Worm (Caenorhabditis elegans) whole organism, young adult: Measurements from ENCODE around the gene F09E10.5.

Experiments
- B0035.1 ChIP-seq: sonication (generic microtip); optimal IDR thresholded peaks from 2 replicates; lab custom pipeline; 2016; ENCODE audit warnings: missing genetic modification characterization, mild to moderate bottlenecking, missing compliant biosample characterization, missing genotype, missing genetic modification reagents
- B0261.1 ChIP-seq: sonication (generic microtip); optimal IDR thresholded peaks from 2 replicates; lab custom pipeline; 2016; ENCODE audit warnings: mild to moderate bottlenecking, missing genetic modification characterization, moderate library complexity, missing compliant biosample characterization
- C06A6.2 ChIP-seq: fragments of 200-800 bp; sonication (Bioruptor generic); conservative IDR thresholded peaks from 2 replicates; pipeline ENCODE4 v1.3.6; 2022; ENCODE audit warnings: missing genetic modification characterization, missing compliant biosample characterization
- D2030.7 ChIP-seq: fragments of 200-800 bp; sonication (Bioruptor generic); IDR thresholded peaks from 2 replicates; pipeline ENCODE4 v1.3.6; 2022; ENCODE audit warnings: missing genetic modification reagents, missing genetic modification characterization, missing compliant biosample characterization
- F33H1.4 ChIP-seq: fragments of 200-800 bp; sonication (Bioruptor generic); IDR thresholded peaks from 2 replicates; pipeline ENCODE4 v1.3.6; 2022; ENCODE audit warnings: missing genetic modification reagents, missing genetic modification characterization, missing compliant biosample characterization
- F52B5.7 ChIP-seq: sonication (generic microtip); optimal IDR thresholded peaks from 2 replicates; lab custom pipeline; 2016; ENCODE audit warnings: mild to moderate bottlenecking, missing genetic modification characterization, missing compliant biosample characterization
- T26A5.8 ChIP-seq: sonication (generic microtip); optimal IDR thresholded peaks from 2 replicates; lab custom pipeline; 2016; ENCODE audit warnings: missing genetic modification characterization, missing compliant biosample characterization
- Y53F4B.3 ChIP-seq: fragments of 200-800 bp; sonication (Bioruptor generic); IDR thresholded peaks from 2 replicates; pipeline ENCODE4 v1.3.6; 2022; ENCODE audit warnings: missing genetic modification reagents, missing genetic modification characterization, missing compliant biosample characterization
- Y56A3A.18 ChIP-seq: fragments of 200-800 bp; sonication (Bioruptor generic); IDR thresholded peaks from 2 replicates; pipeline ENCODE4 v1.3.6; 2022; ENCODE audit warnings: missing genetic modification reagents, missing genetic modification characterization, missing compliant biosample characterization
- Y67H2A.10 ChIP-seq: fragments of 200-800 bp; sonication (Bioruptor generic); conservative IDR thresholded peaks from 2 replicates; pipeline ENCODE4 v1.3.6; 2022; ENCODE audit warnings: missing genetic modification reagents, missing genetic modification characterization, missing compliant biosample characterization
- Y79H2A.3 ChIP-seq: fragments of 200-800 bp; sonication (Bioruptor generic); conservative IDR thresholded peaks from 2 replicates; pipeline ENCODE4 v1.3.6; 2022; ENCODE audit warnings: missing genetic modification reagents, missing genetic modification characterization, missing compliant biosample characterization
- ama-1 ChIP-seq, 3 experiments: fragments of 150-350 bp in 1 of 3; sonication (generic microtip) in 2 of 3; optimal IDR thresholded peaks; 2 replicates each; lab custom pipeline; 2014 to 2018; ENCODE audit warnings: missing biosample characterization in 2 of 3, missing genetic modification characterization in 2 of 3, missing genetic modification reagents in 2 of 3
- aptf-3 ChIP-seq: fragments of 200-800 bp; sonication (Bioruptor generic); IDR thresholded peaks from 2 replicates; pipeline ENCODE4 v1.3.6; 2022; ENCODE audit warnings: missing genetic modification characterization, missing compliant biosample characterization
- atf-7 ChIP-seq: sonication (generic microtip); optimal IDR thresholded peaks from 2 replicates; lab custom pipeline; 2017; ENCODE audit warnings: mild to moderate bottlenecking, missing genetic modification characterization, missing compliant biosample characterization
- athp-1 ChIP-seq: sonication (generic microtip); optimal IDR thresholded peaks from 2 replicates; lab custom pipeline; 2017; ENCODE audit warnings: mild to moderate bottlenecking, missing genetic modification characterization, missing compliant biosample characterization
- attf-6 ChIP-seq: fragments of 200-800 bp; sonication (Bioruptor generic); IDR thresholded peaks from 2 replicates; pipeline ENCODE4 v1.3.6; 2022; ENCODE audit warnings: missing genetic modification reagents, missing genetic modification characterization, missing compliant biosample characterization
- ceh-40 ChIP-seq: fragments of 200-800 bp; sonication (Bioruptor generic); IDR thresholded peaks from 2 replicates; pipeline ENCODE4 v1.3.6; 2022; ENCODE audit warnings: missing genetic modification characterization, missing compliant biosample characterization
- ceh-58 ChIP-seq: fragments of 200-800 bp; sonication (Bioruptor generic); IDR thresholded peaks from 2 replicates; pipeline ENCODE4 v1.3.6; 2022; ENCODE audit warnings: missing genetic modification characterization, missing compliant biosample characterization
- die-1 ChIP-seq: sonication (generic microtip); optimal IDR thresholded peaks from 2 replicates; lab custom pipeline; 2016; ENCODE audit warnings: missing genotype, mild to moderate bottlenecking, missing genetic modification characterization, missing compliant biosample characterization
- dpff-1 ChIP-seq: sonication (generic microtip); optimal IDR thresholded peaks from 2 replicates; lab custom pipeline; 2017; ENCODE audit warnings: mild to moderate bottlenecking, missing genetic modification characterization, missing compliant biosample characterization
- egrh-3 ChIP-seq: fragments of 200-800 bp; sonication (Bioruptor generic); IDR thresholded peaks from 2 replicates; pipeline ENCODE4 v1.3.6; 2022; ENCODE audit warnings: missing genetic modification reagents, missing genetic modification characterization, missing compliant biosample characterization
- ekl-4 ChIP-seq: fragments of 200-800 bp; sonication (Bioruptor generic); IDR thresholded peaks from 2 replicates; pipeline ENCODE4 v1.3.6; 2022; ENCODE audit warnings: missing genetic modification reagents, missing genetic modification characterization, missing compliant biosample characterization
- fkh-3 ChIP-seq: sonication (generic microtip); optimal IDR thresholded peaks from 2 replicates; lab custom pipeline; 2016; ENCODE audit warnings: mild to moderate bottlenecking, missing genetic modification characterization, missing compliant biosample characterization
- hmg-20 ChIP-seq: fragments of 200-800 bp; sonication (Bioruptor generic); IDR thresholded peaks from 2 replicates; pipeline ENCODE4 v1.3.6; 2022; ENCODE audit warnings: missing genetic modification reagents, missing genetic modification characterization, missing compliant biosample characterization
- hrde-1 ChIP-seq: sonication (generic microtip); optimal IDR thresholded peaks from 2 replicates; lab custom pipeline; 2016; ENCODE audit warnings: missing genetic modification characterization, mild to moderate bottlenecking, missing compliant biosample characterization, moderate library complexity, missing genotype, missing genetic modification reagents, borderline replicate concordance
- lin-35 ChIP-seq, 3 experiments: fragments of 150-350 bp in 2 of 3; sonication (generic microtip) in 1 of 3; optimal IDR thresholded peaks; 2 replicates each; lab custom pipeline; 2014 to 2018; ENCODE audit warnings: missing biosample characterization in 3 of 3, missing genetic modification characterization in 3 of 3, missing genetic modification reagents in 3 of 3
- lsl-1 ChIP-seq: fragments of 200-800 bp; sonication (Bioruptor generic); optimal IDR thresholded peaks from 2 replicates; lab custom pipeline; 2018; ENCODE audit warnings: mild to moderate bottlenecking, missing genetic modification characterization, moderate library complexity, missing compliant biosample characterization
- lsy-27 ChIP-seq: sonication (generic microtip); optimal IDR thresholded peaks from 2 replicates; lab custom pipeline; 2017; ENCODE audit warnings: missing genetic modification characterization, mild to moderate bottlenecking, missing compliant biosample characterization, antibody characterized with exemption, missing genotype, borderline replicate concordance; ENCODE audit not compliant: insufficient read depth
- madf-10 ChIP-seq: sonication (generic microtip); optimal IDR thresholded peaks from 2 replicates; lab custom pipeline; 2016; ENCODE audit warnings: mild to moderate bottlenecking, missing genetic modification characterization, missing compliant biosample characterization
- mes-4 ChIP-seq: sonication (generic microtip); optimal IDR thresholded peaks from 2 replicates; lab custom pipeline; 2016; ENCODE audit warnings: missing genotype, missing genetic modification characterization, missing compliant biosample characterization
- nfyb-1 ChIP-seq: fragments of 200-800 bp; sonication (Bioruptor generic); IDR thresholded peaks from 2 replicates; pipeline ENCODE4 v1.3.6; 2022; ENCODE audit warnings: missing genetic modification reagents, missing genetic modification characterization, missing compliant biosample characterization
- nhr-120 ChIP-seq: fragments of 200-800 bp; sonication (Bioruptor generic); IDR thresholded peaks from 2 replicates; pipeline ENCODE4 v1.3.6; 2022; ENCODE audit warnings: missing genetic modification characterization, missing compliant biosample characterization
- nhr-179 ChIP-seq: sonication (generic microtip); optimal IDR thresholded peaks from 2 replicates; lab custom pipeline; 2016; ENCODE audit warnings: mild to moderate bottlenecking, missing genetic modification characterization, missing compliant biosample characterization
- nhr-80 ChIP-seq: sonication (generic microtip); optimal IDR thresholded peaks from 2 replicates; lab custom pipeline; 2016; ENCODE audit warnings: missing genetic modification characterization, missing compliant biosample characterization
- nhr-90 ChIP-seq: sonication (generic microtip); optimal IDR thresholded peaks from 2 replicates; lab custom pipeline; 2016; ENCODE audit warnings: missing genotype, mild to moderate bottlenecking, missing genetic modification characterization, missing compliant biosample characterization
- pbrm-1 ChIP-seq: fragments of 200-800 bp; sonication (Bioruptor generic); IDR thresholded peaks from 2 replicates; pipeline ENCODE4 v1.3.6; 2022; ENCODE audit warnings: missing genetic modification reagents, missing genetic modification characterization, missing compliant biosample characterization
- pha-4 ChIP-seq: fragments of 150-350 bp; sonication (generic microtip); optimal IDR thresholded peaks from 2 replicates; lab custom pipeline; 2014; ENCODE audit warnings: missing biosample characterization, missing genetic modification reagents, missing genetic modification characterization
- rcor-1 ChIP-seq: fragments of 200-800 bp; sonication (Bioruptor generic); IDR thresholded peaks from 2 replicates; pipeline ENCODE4 v1.3.6; 2022; ENCODE audit warnings: missing genetic modification reagents, missing genetic modification characterization, missing compliant biosample characterization
- repo-1 ChIP-seq: sonication (generic microtip); optimal IDR thresholded peaks from 2 replicates; lab custom pipeline; 2017; ENCODE audit warnings: mild to moderate bottlenecking, missing genetic modification characterization, missing compliant biosample characterization
- rpc-1 ChIP-seq, 2 experiments: fragments of 150-350 bp in 1 of 2; sonication (generic microtip) in 1 of 2; optimal IDR thresholded peaks; 2 replicates each; lab custom pipeline; 2014 to 2018; ENCODE audit warnings: missing biosample characterization in 1 of 2, missing genetic modification characterization in 1 of 2, missing genetic modification reagents in 1 of 2, missing genotype in 1 of 2
- snpc-1.3 ChIP-seq: sonication (generic microtip); optimal IDR thresholded peaks from 2 replicates; lab custom pipeline; 2017; ENCODE audit warnings: missing genetic modification characterization, mild to moderate bottlenecking, missing compliant biosample characterization, antibody characterized with exemption, moderate library complexity, missing genotype, missing genetic modification reagents; ENCODE audit not compliant: insufficient read depth
- snpc-4 ChIP-seq, 5 experiments: fragments of 150-350 bp in 1 of 5; sonication (generic microtip) in 4 of 5; optimal IDR thresholded peaks; 2 replicates each; lab custom pipeline; 2014 to 2018; ENCODE audit warnings: missing genetic modification characterization in 5 of 5, missing biosample characterization in 3 of 5, antibody characterized with exemption in 2 of 5, mild to moderate bottlenecking in 2 of 5, missing compliant biosample characterization in 2 of 5, missing genotype in 2 of 5, moderate library complexity in 2 of 5, missing genetic modification reagents in 1 of 5
- somi-1 ChIP-seq: fragments of 200-800 bp; sonication (Bioruptor generic); optimal IDR thresholded peaks from 2 replicates; lab custom pipeline; 2018; ENCODE audit warnings: mild to moderate bottlenecking, missing genetic modification characterization, missing compliant biosample characterization
- tbp1 ChIP-seq: fragments of 200-800 bp; sonication (Bioruptor generic); optimal IDR thresholded peaks from 2 replicates; lab custom pipeline; 2018; ENCODE audit warnings: mild to moderate bottlenecking, missing genetic modification characterization, missing compliant biosample characterization
- unc-130 ChIP-seq: sonication (generic microtip); optimal IDR thresholded peaks from 2 replicates; lab custom pipeline; 2016; ENCODE audit warnings: missing genetic modification reagents, missing genetic modification characterization, missing compliant biosample characterization
- ztf-18 ChIP-seq: sonication (generic microtip); optimal IDR thresholded peaks from 2 replicates; lab custom pipeline; 2016; ENCODE audit warnings: missing genotype, mild to moderate bottlenecking, missing genetic modification characterization, missing compliant biosample characterization

F09E10.5 gene

DNA sequence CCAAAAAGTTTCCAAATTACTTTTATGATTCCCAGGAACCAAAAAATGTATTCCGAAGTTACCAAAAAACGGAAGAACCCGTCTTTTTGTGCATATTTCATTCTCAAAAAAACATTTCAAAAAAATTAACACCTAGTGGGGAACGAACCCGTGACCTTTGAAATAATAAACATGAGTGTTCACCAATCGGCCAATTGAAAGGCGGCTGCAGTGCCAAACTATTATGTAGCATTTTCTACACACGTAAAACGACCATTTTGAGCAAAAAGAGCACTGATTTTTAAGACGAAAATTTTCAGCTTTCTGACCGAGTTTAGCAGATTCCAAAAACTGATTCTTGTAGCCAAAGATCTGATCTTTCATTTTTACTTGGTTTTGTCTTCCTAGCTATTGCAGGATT lies 3.1 kb downstream of the F09E10.5 start (continued):
- TF ChIP-seq D2030.7 (GFP tag; lab: Robert Waterston, UW) (no peak), tbp1 (GFP tag; lab: Kevin White, UChicago) (peak; percentile 83), B0261.1 (tag; lab: Kevin White, UChicago) (peak; percentile 53), nhr-179 (tag; lab: Kevin White, UChicago) (no peak), atf-7 (no peak), F52B5.7 (tag; lab: Kevin White, UChicago) (no peak), hmg-20 (GFP tag; lab: Robert Waterston, UW) (no peak), Y79H2A.3 (GFP tag; lab: Robert Waterston, UW) (no peak), Y53F4B.3 (no peak), snpc-1.3 (tag; lab: Kevin White, UChicago) (no peak), mes-4 (no peak), rpc-1 (optimal IDR thresholded peaks at IDR 0.05; lab: Kevin White, UChicago) (peak; percentile 38), rpc-1 (tag; optimal IDR thresholded peaks at IDR 0.05; lab: Kevin White, UChicago) (peak; percentile 75), egrh-3 (GFP tag; lab: Robert Waterston, UW) (no peak), ceh-40 (GFP tag; lab: Robert Waterston, UW) (no peak), ama-1 (optimal IDR thresholded peaks at IDR 0.05; lab: Kevin White, UChicago) (no peak), ama-1 (GFP tag; optimal IDR thresholded peaks at IDR 0.05; lab: Kevin White, UChicago) (no peak), madf-10 (tag; lab: Kevin White, UChicago) (no peak), unc-130 (no peak), aptf-3 (GFP tag; lab: Robert Waterston, UW) (no peak), hrde-1 (tag; lab: Kevin White, UChicago) (no peak), die-1 (tag; lab: Kevin White, UChicago) (peak; percentile 15), C06A6.2 (GFP tag; lab: Robert Waterston, UW) (no peak), Y67H2A.10 (GFP tag; lab: Robert Waterston, UW) (no peak), nfyb-1 (GFP tag; lab: Robert Waterston, UW) (no peak), dpff-1 (tag; lab: Kevin White, UChicago) (no peak), ztf-18 (tag; lab: Kevin White, UChicago) (no peak), lsl-1 (GFP tag; lab: Kevin White, UChicago) (no peak), F33H1.4 (GFP tag; lab: Robert Waterston, UW) (no peak), somi-1 (GFP tag; lab: Kevin White, UChicago) (no peak)

DNA sequence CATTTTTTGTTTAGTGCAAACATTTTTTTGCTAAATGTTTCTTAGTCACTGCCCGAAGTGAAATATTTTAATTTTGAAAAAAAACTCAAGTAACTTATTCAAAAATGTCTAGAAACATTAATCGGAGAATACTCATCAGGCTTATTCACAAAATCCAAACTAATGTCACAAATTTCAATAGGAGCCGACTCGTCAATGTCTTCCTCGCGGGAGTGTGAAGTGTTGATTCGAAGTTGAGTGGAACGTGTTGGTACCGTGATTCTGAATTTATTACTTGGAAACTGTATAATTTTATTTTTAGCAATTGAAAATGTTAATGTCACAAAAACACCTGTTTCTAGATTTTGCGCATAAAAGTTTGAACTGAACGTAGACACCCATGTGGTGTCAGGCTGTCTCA lies 4.6 kb downstream of the F09E10.5 start:
- TF ChIP-seq fkh-3 (tag; lab: Kevin White, UChicago) (no peak), B0261.1 (tag; lab: Kevin White, UChicago) (no peak), egrh-3 (GFP tag; lab: Robert Waterston, UW) (no peak), lin-35 (GFP tag; optimal IDR thresholded peaks at IDR 0.05; lab: Kevin White, UChicago) (no peak), ekl-4 (0 out of 2 replicates have a peak, but pooled peaks have one; percentile 70), Y56A3A.18 (GFP tag; lab: Robert Waterston, UW) (no peak), repo-1 (peak; percentile 52), ceh-58 (GFP tag; lab: Robert Waterston, UW) (0 out of 2 replicates have a peak, but pooled peaks have one; percentile 24), attf-6 (no peak), athp-1 (tag; lab: Kevin White, UChicago) (no peak)
- TF ChIP-seq, all 124 proteins: peak for 3

DNA sequence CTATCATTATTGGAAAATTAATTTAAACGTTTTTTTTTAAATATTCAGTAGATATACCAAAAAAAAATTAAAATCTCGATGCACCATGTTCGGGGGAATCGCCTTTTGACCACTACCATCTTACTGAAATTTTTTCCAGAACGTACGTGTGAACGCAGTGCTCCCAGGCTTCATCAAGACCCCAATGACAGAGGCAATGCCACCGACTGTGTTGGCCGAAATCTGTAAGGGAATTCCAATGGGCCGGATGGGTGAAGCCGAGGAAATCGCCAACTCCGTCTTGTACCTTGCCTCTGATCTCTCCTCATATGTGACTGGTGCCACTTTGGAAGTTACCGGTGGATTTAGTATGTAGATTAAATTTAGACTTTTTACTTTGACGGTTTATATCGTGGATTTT lies 5.4 kb downstream of the F09E10.5 start:
- TF ChIP-seq snpc-4 (GFP tag; optimal IDR thresholded peaks at IDR 0.05; lab: Kevin White, UChicago): no peak
- no peak for TF ChIP-seq snpc-4 (tag; optimal IDR thresholded peaks at IDR 0.05; lab: Kevin White, UChicago)
- TF ChIP-seq nfyb-1 (GFP tag; lab: Robert Waterston, UW): peak; percentile 59; the same call in 1 of the 2 replicates
- no peak for TF ChIP-seq ztf-18 (tag; lab: Kevin White, UChicago)
- TF ChIP-seq nhr-90 (tag; lab: Kevin White, UChicago): peak; percentile 21
- TF ChIP-seq B0035.1 (tag; lab: Kevin White, UChicago): no peak
- TF ChIP-seq nhr-80 (tag; lab: Kevin White, UChicago): no peak
- TF ChIP-seq rcor-1 (GFP tag; lab: Robert Waterston, UW): no peak
- no peak for TF ChIP-seq pha-4 (tag; lab: Kevin White, UChicago)
- TF ChIP-seq lsy-27 (tag; lab: Kevin White, UChicago): no peak
- no peak for TF ChIP-seq nhr-179 (tag; lab: Kevin White, UChicago)
- TF ChIP-seq T26A5.8 (tag; lab: Kevin White, UChicago): no peak
- 0 out of 2 replicates have a peak, but pooled peaks have one; percentile 16 for TF ChIP-seq nhr-120 (GFP tag; lab: Robert Waterston, UW)
- no peak for TF ChIP-seq pbrm-1 (GFP tag; lab: Robert Waterston, UW)
